Worm (Caenorhabditis elegans): ENCODE data around the gene F54D5.3.

ce11 chrII:11542958-11543357 is 28.6 kb upstream of the F54D5.3 start:
- no peak for TF ChIP-seq sem-2 (GFP tag; optimal IDR thresholded peaks at IDR 0.05)
- no peak for TF ChIP-seq ham-2 (GFP tag; optimal IDR thresholded peaks at IDR 0.05)
